Worm (Caenorhabditis elegans) whole organism, L4/young adult: ENCODE data around the gene ttbk-3.

Source experiments
- W03F9.2 ChIP-seq: fragments of 150-350 bp; optimal IDR thresholded peaks from 2 replicates; lab custom pipeline; 2014; ENCODE audit warnings: missing biosample characterization, missing genetic modification characterization
- dao-5 ChIP-seq: sonication (generic microtip); optimal IDR thresholded peaks from 2 replicates; lab custom pipeline; 2016; ENCODE audit warnings: missing genotype, missing genetic modification characterization, moderate library complexity, missing compliant biosample characterization
- him-1 ChIP-seq: sonication (generic microtip); optimal IDR thresholded peaks from 2 replicates; lab custom pipeline; 2016; ENCODE audit warnings: missing genotype, missing genetic modification reagents, missing genetic modification characterization, missing compliant biosample characterization

ce11 chrIV:9852818-9853466 lies 36.8 kb downstream of the ttbk-3 start:
- TF ChIP-seq dao-5 (tag; lab: Kevin White, UChicago) (no peak), him-1 (tag; lab: Kevin White, UChicago) (no peak), W03F9.2 (no peak)
